Worm (Caenorhabditis elegans): ENCODE measurements around the gene T27E7.3.

ce11 chrIV:14574282-14574869 lies 45.6 kb downstream of the T27E7.3 start, which contains the start of the genes Y57G11B.3 and Y57G11B.5:
- no peak for TF ChIP-seq hnd-1 (tag; optimal IDR thresholded peaks at IDR 0.05)
- no peak for TF ChIP-seq tbx-37 (GFP tag; conservative IDR thresholded peaks at IDR 0.05)
- no peak for TF ChIP-seq aly-1 (tag; optimal IDR thresholded peaks at IDR 0.05)
- TF ChIP-seq sea-1 (GFP tag; conservative IDR thresholded peaks at IDR 0.05) = no peak
- TF ChIP-seq flt-1 (GFP tag; IDR thresholded peaks at IDR 0.05) = no peak
- no peak for TF ChIP-seq hmg-4 (GFP tag; optimal IDR thresholded peaks at IDR 0.05)
- no peak for TF ChIP-seq ceh-13 (GFP tag; optimal IDR thresholded peaks at IDR 0.05)
- TF ChIP-seq tra-4 (tag; optimal IDR thresholded peaks at IDR 0.05) = no peak
- TF ChIP-seq F13C5.2 (tag; optimal IDR thresholded peaks at IDR 0.05) = no peak
- TF ChIP-seq tbx-11 (GFP tag; IDR thresholded peaks at IDR 0.05) = no peak

All from whole organism, early embryonic.